Worm (Caenorhabditis elegans): ENCODE measurements around the gene swsn-7.

DNA sequence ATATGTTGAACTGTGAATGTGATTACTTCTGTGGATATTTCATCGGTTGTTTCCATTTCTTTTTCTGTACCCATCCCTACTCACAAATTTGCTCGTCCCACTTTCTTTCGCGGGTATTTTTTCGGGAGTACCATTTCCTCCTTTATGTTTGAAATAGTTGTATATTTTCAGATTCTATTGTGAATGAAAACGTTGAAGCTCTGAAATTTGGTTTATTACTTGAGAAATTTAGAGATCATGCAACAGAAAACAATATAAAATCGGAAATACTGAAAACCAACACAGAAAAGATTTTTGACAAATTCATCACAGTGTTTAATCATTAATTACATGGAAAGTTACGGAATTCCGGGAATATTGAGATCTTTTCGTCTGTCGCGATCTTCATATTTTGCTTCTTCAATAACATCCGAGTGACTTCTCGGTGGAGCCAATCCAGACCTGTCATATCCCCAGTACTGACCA lies 7.0 kb downstream of the swsn-7 start:
- TF ChIP-seq R02D3.7 (tag; optimal IDR thresholded peaks at IDR 0.05) = no peak
- TF ChIP-seq nhr-237 (tag; optimal IDR thresholded peaks at IDR 0.05) = no peak
- TF ChIP-seq nhr-77 (tag; optimal IDR thresholded peaks at IDR 0.05) = no peak
- TF ChIP-seq pqm-1 (tag; optimal IDR thresholded peaks at IDR 0.05) = no peak
- no peak for TF ChIP-seq pha-4 (tag; optimal IDR thresholded peaks at IDR 0.05)
- no peak for TF ChIP-seq lin-15B (tag; optimal IDR thresholded peaks at IDR 0.05)
- no peak for TF ChIP-seq fkh-10 (GFP tag; optimal IDR thresholded peaks at IDR 0.05)
- TF ChIP-seq fos-1 (tag; optimal IDR thresholded peaks at IDR 0.05) = no peak
- TF ChIP-seq elt-1 (tag; optimal IDR thresholded peaks at IDR 0.05) = no peak
- TF ChIP-seq nhr-28 (tag; optimal IDR thresholded peaks at IDR 0.05) = no peak
- peak; percentile 73 for TF ChIP-seq ztf-4 (tag; optimal IDR thresholded peaks at IDR 0.05)
- TF ChIP-seq elt-3 (tag; optimal IDR thresholded peaks at IDR 0.05) = no peak
- TF ChIP-seq jun-1 (tag; optimal IDR thresholded peaks at IDR 0.05) = no peak
- no peak for TF ChIP-seq nhr-76 (tag; optimal IDR thresholded peaks at IDR 0.05)
